Fruit fly (Drosophila melanogaster) whole organism, wandering third instar larva: Measurements from ENCODE around the gene Hr4.

ENCODE experiments used
- Abd-B ChIP-seq: fragments of >200 bp; optimal IDR thresholded peaks from 2 replicates; lab custom pipeline; 2017; ENCODE audit warnings: missing biosample characterization, missing genetic modification characterization
- CG32264 ChIP-seq: fragments of 200-800 bp; sonication (Bioruptor generic); optimal IDR thresholded peaks from 2 replicates; lab custom pipeline; 2016; ENCODE audit warnings: missing biosample characterization, missing genetic modification characterization
- CG9705 ChIP-seq: fragments of 200-800 bp; sonication (Bioruptor generic); optimal IDR thresholded peaks from 2 replicates; lab custom pipeline; 2018; ENCODE audit warnings: missing biosample characterization, mild to moderate bottlenecking, missing genetic modification characterization
- CrebA ChIP-seq: fragments of 200-800 bp; sonication (Bioruptor generic); optimal IDR thresholded peaks from 2 replicates; lab custom pipeline; 2016; ENCODE audit warnings: missing biosample characterization, mild to moderate bottlenecking, missing genetic modification characterization, borderline replicate concordance
- Dif ChIP-seq: fragments of 200-275, 200-300 bp; sonication (Bioruptor generic); optimal IDR thresholded peaks from 2 replicates; lab custom pipeline; 2018; ENCODE audit warnings: missing biosample characterization, missing genetic modification characterization; ENCODE audit not compliant: partially characterized antibody
- GATAd ChIP-seq: sonication (Bioruptor generic); optimal IDR thresholded peaks from 2 replicates; lab custom pipeline; 2016; ENCODE audit warnings: missing biosample characterization, missing genetic modification characterization
- HLH106 ChIP-seq: fragments of 200-800 bp; optimal IDR thresholded peaks from 3 replicates; lab custom pipeline; 2019; ENCODE audit warnings: missing biosample characterization, mild to moderate bottlenecking, missing genetic modification characterization, moderate library complexity
- Hnf4 ChIP-seq: fragments of 200-800 bp; sonication (Bioruptor generic); optimal IDR thresholded peaks from 2 replicates; lab custom pipeline; 2016; ENCODE audit warnings: missing biosample characterization, mild to moderate bottlenecking, missing genetic modification characterization
- Hr78 ChIP-seq: fragments of >200 bp; optimal IDR thresholded peaks from 2 replicates; lab custom pipeline; 2017; ENCODE audit warnings: missing biosample characterization, missing genetic modification characterization
- Mio ChIP-seq: sonication (Bioruptor generic); optimal IDR thresholded peaks from 2 replicates; lab custom pipeline; 2016; ENCODE audit warnings: missing biosample characterization, missing genetic modification characterization
- Myc ChIP-seq: fragments of >200 bp; optimal IDR thresholded peaks from 2 replicates; lab custom pipeline; 2017
- OdsH ChIP-seq: fragments of 200-800 bp; sonication (Bioruptor generic); optimal IDR thresholded peaks from 2 replicates; lab custom pipeline; 2016; ENCODE audit warnings: missing biosample characterization, mild to moderate bottlenecking, missing genetic modification characterization
- Rel ChIP-seq, 2 experiments: fragments of 200-800 bp; sonication (Bioruptor generic) in 1 of 2; optimal IDR thresholded peaks; 2 replicates in 1 of 2; 3 replicates in 1 of 2; lab custom pipeline; 2016 to 2019; ENCODE audit warnings: mild to moderate bottlenecking in 2 of 2, missing biosample characterization in 2 of 2, missing genetic modification characterization in 2 of 2, moderate library complexity in 1 of 2
- Sp1 ChIP-seq: fragments of 200-800 bp; sonication (Bioruptor generic); optimal IDR thresholded peaks from 3 replicates; lab custom pipeline; 2019; ENCODE audit warnings: missing biosample characterization, mild to moderate bottlenecking, missing genetic modification characterization, moderate library complexity
- Vsx2 ChIP-seq: fragments of 200-300, 225-300 bp; sonication (Bioruptor generic); optimal IDR thresholded peaks from 2 replicates; lab custom pipeline; 2018; ENCODE audit warnings: missing biosample characterization, missing genetic modification characterization; ENCODE audit not compliant: partially characterized antibody
- br ChIP-seq: fragments of 200-800 bp; sonication (Bioruptor generic); optimal IDR thresholded peaks from 2 replicates; lab custom pipeline; 2016; ENCODE audit warnings: missing biosample characterization, missing genetic modification characterization
- brk ChIP-seq: fragments of 200-800 bp; sonication (Bioruptor generic); optimal IDR thresholded peaks from 2 replicates; lab custom pipeline; 2016; ENCODE audit warnings: missing biosample characterization, mild to moderate bottlenecking, missing genetic modification characterization
- dl ChIP-seq, 2 experiments: fragments of 175-275, 200-275 bp in 1 of 2; fragments of 200-275 bp in 1 of 2; sonication (Bioruptor generic); optimal IDR thresholded peaks; lab custom pipeline; 2018; ENCODE audit warnings: mild to moderate bottlenecking in 2 of 2, missing biosample characterization in 2 of 2, missing genetic modification characterization in 2 of 2, moderate library complexity in 2 of 2; ENCODE audit not compliant: partially characterized antibody in 2 of 2, insufficient read depth in 1 of 2
- dmrt93B ChIP-seq: fragments of 200-800 bp; sonication (Bioruptor generic); optimal IDR thresholded peaks from 2 replicates; lab custom pipeline; 2018; ENCODE audit warnings: missing biosample characterization, mild to moderate bottlenecking, missing genetic modification characterization
- dsf ChIP-seq: sonication (Bioruptor generic); optimal IDR thresholded peaks from 2 replicates; lab custom pipeline; 2016; ENCODE audit warnings: missing biosample characterization, missing genetic modification characterization, borderline replicate concordance
- ey ChIP-seq: fragments of 200-800 bp; sonication (Bioruptor generic); optimal IDR thresholded peaks from 2 replicates; lab custom pipeline; 2016; ENCODE audit warnings: missing biosample characterization, missing genetic modification characterization
- foxo ChIP-seq, 2 experiments: fragments of 200-800 bp; sonication (Bioruptor generic); optimal IDR thresholded peaks; 2 replicates in 1 of 2; 3 replicates in 1 of 2; lab custom pipeline; 2016 to 2017; ENCODE audit warnings: missing biosample characterization in 2 of 2, missing genetic modification characterization in 2 of 2
- fru ChIP-seq: fragments of 200-800 bp; sonication (Bioruptor generic); optimal IDR thresholded peaks from 3 replicates; lab custom pipeline; 2016; ENCODE audit warnings: missing biosample characterization, mild to moderate bottlenecking, missing genetic modification characterization
- h ChIP-seq: fragments of 200-800 bp; sonication (Bioruptor generic); optimal IDR thresholded peaks from 3 replicates; lab custom pipeline; 2016; ENCODE audit warnings: missing biosample characterization, mild to moderate bottlenecking, missing genetic modification characterization
- jim ChIP-seq: fragments of 175-275, 200-325 bp; sonication (Bioruptor generic); optimal IDR thresholded peaks from 2 replicates; lab custom pipeline; 2016; ENCODE audit warnings: missing biosample characterization, mild to moderate bottlenecking, missing genetic modification characterization
- lola ChIP-seq: fragments of >200 bp; optimal IDR thresholded peaks from 2 replicates; lab custom pipeline; 2017; ENCODE audit warnings: missing biosample characterization, missing genetic modification characterization
- psq ChIP-seq: fragments of 200-800 bp; sonication (Bioruptor generic); optimal IDR thresholded peaks from 3 replicates; lab custom pipeline; 2017; ENCODE audit warnings: missing biosample characterization, mild to moderate bottlenecking, missing genetic modification characterization, moderate library complexity
- rgr ChIP-seq: fragments of 200-800 bp; sonication (Bioruptor generic); optimal IDR thresholded peaks from 3 replicates; lab custom pipeline; 2016; ENCODE audit warnings: missing biosample characterization, mild to moderate bottlenecking, missing genetic modification characterization
- sage ChIP-seq: fragments of 200-800 bp; sonication (Bioruptor generic); optimal IDR thresholded peaks from 2 replicates; lab custom pipeline; 2016; ENCODE audit warnings: missing biosample characterization, mild to moderate bottlenecking, missing genetic modification characterization
- sv ChIP-seq: fragments of 200-800 bp; sonication (Bioruptor generic); optimal IDR thresholded peaks from 3 replicates; lab custom pipeline; 2016; ENCODE audit warnings: missing biosample characterization, missing genetic modification characterization
- usp ChIP-seq: fragments of >200 bp; optimal IDR thresholded peaks from 2 replicates; lab custom pipeline; 2017; ENCODE audit warnings: missing biosample characterization, missing genetic modification characterization
- woc ChIP-seq: sonication (Bioruptor generic); optimal IDR thresholded peaks from 2 replicates; lab custom pipeline; 2016; ENCODE audit warnings: missing biosample characterization, mild to moderate bottlenecking, missing genetic modification characterization

The Hr4 gene

dm6 chrX:1947900-1948374, 6.2 kb downstream of the Hr4 start:
- no peak for TF ChIP-seq Myc
- TF ChIP-seq psq (GFP tag; lab: Kevin White, UChicago), result peak; percentile 75
- peak; percentile 84 to 92 for TF ChIP-seq dl (GFP tag; optimal IDR thresholded peaks at IDR 0.05; lab: Kevin White, UChicago; ENCODE audit: insufficient read depth in 1 of 2, partially characterized antibody in 2 of 2)
- peak; percentile 45 for TF ChIP-seq woc (GFP tag; lab: Kevin White, UChicago)
- peak; percentile 84 for TF ChIP-seq Dif

dm6 chrX:1948508-1949065, 6.8 kb downstream of the Hr4 start:
- TF ChIP-seq Vsx2 (no peak), usp (GFP tag; lab: Kevin White, UChicago) (no peak), ey (GFP tag; lab: Kevin White, UChicago) (peak; percentile 87), HLH106 (tag; lab: Kevin White, UChicago) (peak; percentile 92), GATAd (GFP tag; lab: Kevin White, UChicago) (no peak), fru (GFP tag; lab: Kevin White, UChicago) (peak; percentile 91), br (GFP tag; lab: Kevin White, UChicago) (peak; percentile 88), CG32264 (peak; percentile 70), lola (GFP tag; lab: Kevin White, UChicago) (no peak), Hnf4 (GFP tag; lab: Kevin White, UChicago) (peak; percentile 78), h (GFP tag; lab: Kevin White, UChicago) (peak; percentile 91), OdsH (GFP tag; lab: Kevin White, UChicago) (peak; percentile 91), psq (GFP tag; lab: Kevin White, UChicago) (peak; percentile 88), CG9705 (GFP tag; lab: Kevin White, UChicago) (peak; percentile 61), sage (GFP tag; lab: Kevin White, UChicago) (peak; percentile 37), brk (GFP tag; lab: Kevin White, UChicago) (peak; percentile 2), dmrt93B (GFP tag; lab: Kevin White, UChicago) (peak; percentile 91), Sp1 (GFP tag; lab: Kevin White, UChicago) (peak; percentile 92), foxo (GFP tag; optimal IDR thresholded peaks at IDR 0.05; lab: Kevin White, UChicago) (peak in 1 of 2 experiments; percentile 93), Hr78 (GFP tag; lab: Kevin White, UChicago) (no peak), woc (GFP tag; lab: Kevin White, UChicago) (peak; percentile 42), CrebA (GFP tag; lab: Kevin White, UChicago) (peak; percentile 29), dl (GFP tag; optimal IDR thresholded peaks at IDR 0.05; lab: Kevin White, UChicago; ENCODE audit: insufficient read depth in 1 of 2, partially characterized antibody in 2 of 2) (no peak), rgr (peak; percentile 93), Mio (GFP tag; lab: Kevin White, UChicago) (peak; percentile 71), Rel (GFP tag; optimal IDR thresholded peaks at IDR 0.05; lab: Kevin White, UChicago) (no peak), Rel (tag; optimal IDR thresholded peaks at IDR 0.05; lab: Kevin White, UChicago) (peak; percentile 72)

- no peak for TF ChIP-seq psq (GFP tag; lab: Kevin White, UChicago)
- no peak for TF ChIP-seq Sp1 (GFP tag; lab: Kevin White, UChicago)
- no peak for TF ChIP-seq Abd-B (GFP tag; lab: Kevin White, UChicago)
- no peak for TF ChIP-seq Rel (GFP tag; optimal IDR thresholded peaks at IDR 0.05; lab: Kevin White, UChicago)
- no peak for TF ChIP-seq Rel (tag; optimal IDR thresholded peaks at IDR 0.05; lab: Kevin White, UChicago)
- TF ChIP-seq br (GFP tag; lab: Kevin White, UChicago), result no peak
- TF ChIP-seq Vsx2, result no peak
- TF ChIP-seq OdsH (GFP tag; lab: Kevin White, UChicago), result no peak
- no peak for TF ChIP-seq fru (GFP tag; lab: Kevin White, UChicago)
- no peak for TF ChIP-seq woc (GFP tag; lab: Kevin White, UChicago)
- no peak for TF ChIP-seq CG9705 (GFP tag; lab: Kevin White, UChicago)
- no peak for TF ChIP-seq brk (GFP tag; lab: Kevin White, UChicago)
- TF ChIP-seq Dif, result no peak
- no peak for TF ChIP-seq dsf
- no peak for TF ChIP-seq lola (GFP tag; lab: Kevin White, UChicago)
- TF ChIP-seq HLH106 (tag; lab: Kevin White, UChicago), result no peak
- no peak for TF ChIP-seq jim (GFP tag; lab: Kevin White, UChicago)
- no peak for TF ChIP-seq sv (GFP tag; lab: Kevin White, UChicago)
- no peak for TF ChIP-seq ey (GFP tag; lab: Kevin White, UChicago)
These were observed 7.9 kb downstream of the Hr4 start for dm6 chrX:1949598-1949997.
